Fruit fly (Drosophila melanogaster): Measurements from ENCODE around the gene CG7091.

- TF ChIP-seq CG9948 (tag; optimal IDR thresholded peaks at IDR 0.05) (no peak), Snoo (tag; optimal IDR thresholded peaks at IDR 0.05) (no peak), CG34367 (tag; optimal IDR thresholded peaks at IDR 0.05) (no peak), rn (GFP tag; IDR thresholded peaks at IDR 0.05) (no peak; the same call in 1 of the 2 replicates), CG8159 (tag; optimal IDR thresholded peaks at IDR 0.05) (no peak), CG32121 (GFP tag; IDR thresholded peaks at IDR 0.05) (peak; percentile 50; the same call in 1 of the 2 replicates), D1 (tag; optimal IDR thresholded peaks at IDR 0.05) (no peak), CG12605 (GFP tag; IDR thresholded peaks at IDR 0.05) (peak; percentile 78), CG8301 (tag; optimal IDR thresholded peaks at IDR 0.05) (no peak)
Measured at dm6 chr3R:13017623-13018036, 39.8 kb downstream of the CG7091 start.

All from whole organism, pupa.